Worm (Caenorhabditis elegans): ENCODE measurements around the gene W04G3.10.

W04G3.10 gene

DNA sequence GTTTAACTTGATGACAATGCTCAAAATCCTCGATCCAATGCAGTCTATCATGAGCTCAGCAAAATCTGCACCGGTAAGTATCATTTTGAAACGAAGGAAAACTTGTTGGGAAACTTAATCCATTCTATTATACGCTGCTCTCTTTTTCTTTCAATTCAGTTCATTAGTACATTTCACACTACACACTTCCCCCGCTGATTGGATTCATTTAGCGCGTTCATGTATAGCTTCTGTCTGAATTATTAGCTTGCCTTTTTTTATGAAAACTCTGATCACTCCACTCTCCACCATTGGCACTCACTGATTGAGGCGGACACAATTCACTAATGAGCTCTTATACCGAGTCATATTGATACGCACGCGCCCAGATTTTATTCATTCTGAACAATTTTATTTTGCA, 39.8 kb downstream of the W04G3.10 start:
- TF ChIP-seq C38D4.7 (GFP tag; optimal IDR thresholded peaks at IDR 0.05) (no peak), unc-42 (tag; optimal IDR thresholded peaks at IDR 0.05) (no peak), nhr-232 (tag; optimal IDR thresholded peaks at IDR 0.05) (no peak)

DNA sequence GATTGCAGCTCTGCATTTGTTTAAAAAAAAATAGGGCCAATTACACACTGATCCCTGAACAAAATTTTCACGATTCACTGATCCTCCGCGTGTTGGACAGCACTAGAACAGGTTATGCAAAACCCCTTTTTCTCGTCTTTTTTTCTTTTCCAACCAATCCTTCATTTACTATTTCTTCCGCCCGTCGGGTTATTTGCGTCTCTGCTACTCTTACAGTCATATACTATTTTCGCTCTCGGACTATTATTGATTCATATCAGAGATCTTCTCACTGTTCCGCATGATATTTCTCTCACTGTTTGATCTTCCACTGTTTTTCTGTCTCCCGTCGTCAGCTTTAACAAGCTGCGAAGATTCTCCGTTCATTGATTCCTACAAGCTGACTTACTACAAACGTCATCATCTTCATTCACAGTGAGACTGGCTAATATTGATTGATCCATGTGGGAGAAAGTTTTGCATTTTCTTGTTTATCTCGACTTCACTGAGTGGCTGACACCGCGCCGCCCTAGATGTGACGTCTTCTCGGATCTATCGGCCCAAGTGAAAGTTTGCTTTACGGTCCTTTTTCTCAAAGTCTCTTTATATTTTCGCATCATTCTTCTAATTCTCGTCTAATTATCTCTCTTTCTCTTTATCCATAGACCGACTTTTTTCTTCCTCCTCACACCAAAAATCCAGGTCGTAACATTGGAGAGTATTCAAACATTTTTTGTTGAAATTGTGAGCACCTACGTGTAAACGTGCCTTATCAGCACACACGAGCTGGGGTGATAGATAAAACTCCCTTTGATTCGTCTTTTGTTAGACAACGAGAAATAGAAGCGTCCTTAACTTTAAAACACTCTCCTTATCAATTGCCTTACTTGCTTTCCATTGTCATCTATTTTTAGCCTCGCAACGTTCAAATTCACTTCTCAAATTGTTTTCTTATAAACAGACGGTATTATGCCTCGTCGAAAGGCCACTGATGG, 41.6 kb downstream of the W04G3.10 start:
- TF ChIP-seq nfya-1 (tag; optimal IDR thresholded peaks at IDR 0.05) (peak; percentile 10), sox-2 (GFP tag; IDR thresholded peaks at IDR 0.05) (no peak), pros-1 (tag; optimal IDR thresholded peaks at IDR 0.05) (no peak), ceh-22 (tag; optimal IDR thresholded peaks at IDR 0.05) (no peak), madf-2 (tag; optimal IDR thresholded peaks at IDR 0.05) (no peak), odd-2 (tag; optimal IDR thresholded peaks at IDR 0.05) (no peak), elt-2 (tag; optimal IDR thresholded peaks at IDR 0.05) (peak; percentile 78), sox-4 (tag; optimal IDR thresholded peaks at IDR 0.05) (no peak), ref-2 (tag; optimal IDR thresholded peaks at IDR 0.05) (peak; percentile 50)

DNA sequence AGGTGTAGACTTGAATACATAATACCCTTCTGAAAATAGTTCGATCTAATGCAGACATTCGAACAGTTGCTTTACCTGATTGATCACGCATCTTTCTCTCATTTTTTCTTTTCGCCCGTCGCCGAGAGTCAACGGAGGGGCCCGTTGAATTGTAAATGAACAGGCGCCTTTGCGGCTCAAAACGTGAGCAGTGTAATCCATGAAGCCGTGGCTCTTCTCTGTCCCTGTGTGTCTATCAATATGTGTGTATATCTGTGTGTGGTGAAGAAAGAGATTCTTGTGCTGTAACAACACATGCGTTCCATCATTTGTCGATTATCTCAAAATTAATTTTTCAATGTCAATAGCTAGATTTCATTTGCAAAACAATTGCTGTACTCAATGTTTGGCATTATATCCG, 42.5 kb downstream of the W04G3.10 start:
- TF ChIP-seq rnt-1 (tag; optimal IDR thresholded peaks at IDR 0.05) (peak; percentile 84), unc-55 (GFP tag; optimal IDR thresholded peaks at IDR 0.05) (peak; percentile 70), ceh-18 (tag; optimal IDR thresholded peaks at IDR 0.05) (peak; percentile 57), pat-9 (tag; optimal IDR thresholded peaks at IDR 0.05) (peak; percentile 70), nfya-1 (tag; optimal IDR thresholded peaks at IDR 0.05) (peak; percentile 16), ceh-24 (tag; optimal IDR thresholded peaks at IDR 0.05) (no peak)

DNA sequence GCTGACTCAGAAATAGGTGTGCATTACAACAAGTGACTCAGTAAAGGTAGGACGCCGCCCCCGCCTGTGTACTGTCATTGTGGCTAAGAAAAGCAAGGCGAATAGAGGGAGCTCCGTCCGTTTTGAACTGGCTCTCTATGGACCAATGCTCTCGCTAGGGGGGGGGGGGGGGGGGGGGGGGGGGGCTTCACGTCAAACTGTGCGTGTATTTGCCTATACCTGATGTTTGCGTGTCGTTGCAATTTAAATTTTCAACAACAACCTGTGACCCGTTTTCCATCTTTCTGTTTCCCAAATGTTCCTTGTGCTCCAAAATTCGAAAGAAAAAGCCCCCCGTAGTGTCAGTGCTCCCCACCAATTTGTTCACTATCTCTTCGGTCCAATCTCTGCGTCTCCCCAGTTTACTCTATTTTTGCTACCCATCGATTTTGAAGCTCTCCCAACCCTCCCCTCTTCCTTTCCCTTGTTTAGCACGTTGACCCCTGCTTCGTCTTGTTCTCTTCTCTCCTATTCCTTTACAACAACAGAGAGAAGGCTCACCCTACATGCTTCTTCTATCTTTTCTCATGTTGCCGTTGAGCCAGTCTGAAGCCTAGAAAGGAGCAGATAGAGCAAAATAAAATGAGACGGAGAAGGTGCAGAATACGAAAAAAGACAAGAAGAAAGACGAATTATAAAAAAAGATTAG, 43.5 kb downstream of the W04G3.10 start:
- no peak for TF ChIP-seq pat-9 (tag; optimal IDR thresholded peaks at IDR 0.05)
- TF ChIP-seq tbx-2 (tag; optimal IDR thresholded peaks at IDR 0.05): peak; percentile 12
- TF ChIP-seq ref-2 (tag; optimal IDR thresholded peaks at IDR 0.05): peak; percentile 13
- TF ChIP-seq nfya-1 (tag; optimal IDR thresholded peaks at IDR 0.05): peak; percentile 41
- no peak for TF ChIP-seq K02D7.2 (tag; optimal IDR thresholded peaks at IDR 0.05)
- TF ChIP-seq ahr-1 (tag; optimal IDR thresholded peaks at IDR 0.05): no peak
- peak; percentile 13 for TF ChIP-seq ceh-18 (tag; optimal IDR thresholded peaks at IDR 0.05)
- no peak for TF ChIP-seq Y22D7AL.16 (tag; optimal IDR thresholded peaks at IDR 0.05)
- peak; percentile 46 for TF ChIP-seq unc-42 (tag; optimal IDR thresholded peaks at IDR 0.05)
- no peak for TF ChIP-seq ceh-9 (tag; optimal IDR thresholded peaks at IDR 0.05)
- TF ChIP-seq che-1 (tag; optimal IDR thresholded peaks at IDR 0.05): no peak
- no peak for TF ChIP-seq unc-86 (tag; optimal IDR thresholded peaks at IDR 0.05)
- peak; percentile 52 for TF ChIP-seq unc-55 (GFP tag; optimal IDR thresholded peaks at IDR 0.05)
- peak; percentile 4 for TF ChIP-seq dmd-4 (tag; optimal IDR thresholded peaks at IDR 0.05; ENCODE audit: borderline replicate concordance)
- peak; percentile 44 for TF ChIP-seq hlh-6 (tag; optimal IDR thresholded peaks at IDR 0.05)
- no peak for TF ChIP-seq pax-1 (tag; optimal IDR thresholded peaks at IDR 0.05)
- TF ChIP-seq fkh-10 (GFP tag; optimal IDR thresholded peaks at IDR 0.05): no peak
- peak; percentile 28 for TF ChIP-seq ama-1 (optimal IDR thresholded peaks at IDR 0.05)
- peak; percentile 73 for TF ChIP-seq ceh-48 (tag; optimal IDR thresholded peaks at IDR 0.05)
- peak; percentile 58 for TF ChIP-seq ceh-31 (tag; optimal IDR thresholded peaks at IDR 0.05)
- no peak for TF ChIP-seq fax-1 (tag; optimal IDR thresholded peaks at IDR 0.05)

DNA sequence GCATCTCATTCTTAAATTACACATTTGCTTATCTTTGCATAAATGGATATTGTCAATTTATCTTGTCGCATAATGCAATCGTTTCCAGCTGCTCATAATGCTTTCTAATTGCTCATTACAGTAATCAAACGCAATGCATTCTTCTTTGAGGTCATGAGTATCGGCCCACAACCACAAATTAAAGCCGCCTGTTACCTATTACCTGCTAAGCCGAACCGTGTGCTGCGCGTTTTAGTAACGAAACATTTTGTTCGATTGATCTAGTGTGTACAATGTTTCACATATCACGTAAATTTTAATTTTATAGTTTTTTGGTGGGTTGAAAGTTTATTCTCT, 44.1 kb downstream of the W04G3.10 start:
- TF ChIP-seq eyg-1 (tag; optimal IDR thresholded peaks at IDR 0.05) (no peak), ceh-31 (tag; optimal IDR thresholded peaks at IDR 0.05) (peak; percentile 6)
